Fruit fly (Drosophila melanogaster) whole organism, embryonic: ENCODE results near the gene Uba5.

Experiments
- Antp ChIP-seq: fragments of 200-800 bp; sonication (Bioruptor generic); optimal IDR thresholded peaks from 3 replicates; lab custom pipeline; 2016; ENCODE audit warnings: missing biosample characterization, missing genetic modification characterization
- BEAF-32 ChIP-seq: fragments of 200-800 bp; sonication (Bioruptor generic); optimal IDR thresholded peaks from 3 replicates; lab custom pipeline; 2017; ENCODE audit warnings: missing biosample characterization, missing genetic modification characterization, mild to moderate bottlenecking, moderate library complexity, missing genetic modification reagents
- BtbVII ChIP-seq: fragments of 200-800 bp; sonication (Bioruptor generic); optimal IDR thresholded peaks from 3 replicates; lab custom pipeline; 2017; ENCODE audit warnings: missing biosample characterization, mild to moderate bottlenecking, missing genetic modification characterization
- CG10366 ChIP-seq: fragments of 200-800 bp; sonication (Bioruptor generic); IDR thresholded peaks from 2 replicates; pipeline ENCODE4 v1.3.6; 2022; ENCODE audit warnings: missing biosample characterization, missing genetic modification characterization
- CG13287 ChIP-seq: fragments of 200-800 bp; sonication (Bioruptor generic); IDR thresholded peaks from 2 replicates; pipeline ENCODE4 v1.3.6; 2022; ENCODE audit warnings: missing biosample characterization, missing genetic modification characterization; ENCODE audit not compliant: partially characterized antibody
- CG14441 ChIP-seq: fragments of 200-800 bp; sonication (Bioruptor generic); IDR thresholded peaks from 2 replicates; pipeline ENCODE4 v1.3.6; 2022; ENCODE audit warnings: missing biosample characterization, missing genetic modification characterization
- CG15011 ChIP-seq: fragments of 200-800 bp; sonication (Bioruptor generic); optimal IDR thresholded peaks from 3 replicates; lab custom pipeline; 2018; ENCODE audit warnings: missing biosample characterization, mild to moderate bottlenecking, missing genetic modification characterization
- CG15269 ChIP-seq: fragments of 200-800 bp; sonication (Bioruptor generic); optimal IDR thresholded peaks from 2 replicates; lab custom pipeline; 2018; ENCODE audit warnings: missing biosample characterization, mild to moderate bottlenecking, missing genetic modification characterization, moderate library complexity
- CG15601 ChIP-seq: fragments of 200-800 bp; sonication (Bioruptor generic); optimal IDR thresholded peaks from 3 replicates; lab custom pipeline; 2019; ENCODE audit warnings: missing biosample characterization, mild to moderate bottlenecking, missing genetic modification characterization, moderate library complexity
- CG1602 ChIP-seq: fragments of 200-800 bp; sonication (Bioruptor generic); optimal IDR thresholded peaks from 3 replicates; lab custom pipeline; 2016; ENCODE audit warnings: missing biosample characterization, missing genetic modification characterization
- CG2116 ChIP-seq: fragments of 200-800 bp; sonication (Bioruptor generic); optimal IDR thresholded peaks from 3 replicates; lab custom pipeline; 2018; ENCODE audit warnings: missing biosample characterization, mild to moderate bottlenecking, missing genetic modification characterization
- CG3995 ChIP-seq: fragments of 200-800 bp; sonication (Bioruptor generic); optimal IDR thresholded peaks from 3 replicates; lab custom pipeline; 2016; ENCODE audit warnings: missing biosample characterization, missing genetic modification characterization
- CG42726 ChIP-seq: fragments of 200-800 bp; sonication (Bioruptor generic); IDR thresholded peaks from 2 replicates; pipeline ENCODE4 v1.3.6; 2022; ENCODE audit warnings: missing biosample characterization, missing genetic modification characterization; ENCODE audit not compliant: partially characterized antibody
- CG4282 ChIP-seq: fragments of 200-800 bp; sonication (Bioruptor generic); optimal IDR thresholded peaks from 2 replicates; lab custom pipeline; 2016; ENCODE audit warnings: missing biosample characterization, missing genetic modification characterization
- CG4360 ChIP-seq: fragments of 200-800 bp; sonication (Bioruptor generic); IDR thresholded peaks from 2 replicates; pipeline ENCODE4 v1.3.6; 2022; ENCODE audit warnings: missing biosample characterization, missing genetic modification characterization
- CG6791 ChIP-seq: fragments of 200-800 bp; sonication (Bioruptor generic); IDR thresholded peaks from 3 replicates; pipeline ENCODE4 v1.3.6; 2022; ENCODE audit warnings: missing biosample characterization, missing genetic modification characterization; ENCODE audit not compliant: partially characterized antibody
- CG7271 ChIP-seq: fragments of 200-800 bp; sonication (Bioruptor generic); optimal IDR thresholded peaks from 2 replicates; lab custom pipeline; 2018; ENCODE audit warnings: missing biosample characterization, mild to moderate bottlenecking, missing genetic modification characterization, moderate library complexity
- CG7963 ChIP-seq: fragments of 200-800 bp; sonication (Bioruptor generic); IDR thresholded peaks from 3 replicates; pipeline ENCODE4 v1.3.6; 2022; ENCODE audit warnings: missing biosample characterization, missing genetic modification characterization; ENCODE audit not compliant: partially characterized antibody
- CG8478 ChIP-seq: fragments of >200 bp; optimal IDR thresholded peaks from 2 replicates; lab custom pipeline; 2018
- CG9797 ChIP-seq: fragments of 200-800 bp; sonication (Bioruptor generic); optimal IDR thresholded peaks from 3 replicates; lab custom pipeline; 2018; ENCODE audit warnings: missing biosample characterization, mild to moderate bottlenecking, missing genetic modification characterization
- Camta ChIP-seq: fragments of 200-800 bp; sonication (Bioruptor generic); optimal IDR thresholded peaks from 2 replicates; lab custom pipeline; 2016; ENCODE audit warnings: missing biosample characterization, missing genetic modification characterization
- Dbx ChIP-seq: fragments of 200-800 bp; sonication (Bioruptor generic); IDR thresholded peaks from 3 replicates; pipeline ENCODE4 v1.3.6; 2022; ENCODE audit warnings: missing biosample characterization, missing genetic modification characterization
- Dll ChIP-seq: fragments of 200-800 bp; sonication (Bioruptor generic); IDR thresholded peaks from 4 replicates; pipeline ENCODE4 v1.3.6; 2022; ENCODE audit warnings: missing biosample characterization, missing genetic modification characterization; ENCODE audit not compliant: partially characterized antibody
- ERR ChIP-seq: fragments of 200-800 bp; sonication (Bioruptor generic); optimal IDR thresholded peaks from 2 replicates; lab custom pipeline; 2016; ENCODE audit warnings: missing biosample characterization, missing genetic modification characterization
- Kr ChIP-seq: fragments of 200-800 bp; sonication (Bioruptor generic); optimal IDR thresholded peaks from 2 replicates; lab custom pipeline; 2017; ENCODE audit warnings: missing biosample characterization, mild to moderate bottlenecking, missing genetic modification characterization
- Lhr ChIP-seq: fragments of 200-800 bp; sonication (Bioruptor generic); optimal IDR thresholded peaks from 3 replicates; lab custom pipeline; 2017; ENCODE audit warnings: mild to moderate bottlenecking, missing biosample characterization, missing genetic modification reagents, missing genetic modification characterization
- Myb ChIP-seq: fragments of 200-800 bp; sonication (Bioruptor generic); optimal IDR thresholded peaks from 2 replicates; lab custom pipeline; 2016; ENCODE audit warnings: missing biosample characterization, missing genetic modification characterization
- Oli ChIP-seq: fragments of 200-800 bp; sonication (Bioruptor generic); optimal IDR thresholded peaks from 2 replicates; lab custom pipeline; 2018; ENCODE audit warnings: missing biosample characterization, mild to moderate bottlenecking, missing genetic modification characterization, moderate library complexity
- Optix ChIP-seq: fragments of 200-800 bp; sonication (Bioruptor generic); IDR thresholded peaks from 3 replicates; pipeline ENCODE4 v1.3.6; 2022; ENCODE audit warnings: missing biosample characterization, missing genetic modification characterization
- Rfx ChIP-seq: fragments of 200-800 bp; sonication (Bioruptor generic); IDR thresholded peaks from 2 replicates; pipeline ENCODE4 v1.3.6; 2022; ENCODE audit warnings: missing biosample characterization, missing genetic modification characterization
- Sin3A ChIP-seq: fragments of >200 bp; optimal IDR thresholded peaks from 2 replicates; lab custom pipeline; 2018
- Spps ChIP-seq: fragments of 200-800 bp; sonication (Bioruptor generic); optimal IDR thresholded peaks from 2 replicates; lab custom pipeline; 2018; ENCODE audit warnings: missing biosample characterization, mild to moderate bottlenecking, missing genetic modification characterization
- YL-1 ChIP-seq: fragments of 200-800 bp; sonication (Bioruptor generic); optimal IDR thresholded peaks from 3 replicates; lab custom pipeline; 2017; ENCODE audit warnings: missing biosample characterization, mild to moderate bottlenecking, missing genetic modification characterization
- abd-A ChIP-seq: fragments of 200-800 bp; sonication (Bioruptor generic); optimal IDR thresholded peaks from 3 replicates; lab custom pipeline; 2019; ENCODE audit warnings: missing biosample characterization, mild to moderate bottlenecking, missing genetic modification characterization, moderate library complexity
- amos ChIP-seq: fragments of 200-800 bp; sonication (Bioruptor generic); IDR thresholded peaks from 2 replicates; pipeline ENCODE4 v1.3.6; 2022; ENCODE audit warnings: missing biosample characterization, missing genetic modification characterization; ENCODE audit not compliant: partially characterized antibody
- btn ChIP-seq: fragments of 200-800 bp; sonication (Bioruptor generic); optimal IDR thresholded peaks from 2 replicates; lab custom pipeline; 2016; ENCODE audit warnings: missing biosample characterization, missing genetic modification characterization
- cas ChIP-seq: fragments of 200-800 bp; sonication (Bioruptor generic); IDR thresholded peaks from 2 replicates; pipeline ENCODE4 v1.3.6; 2022; ENCODE audit warnings: missing biosample characterization, missing genetic modification characterization
- crc ChIP-seq: fragments of 200-800 bp; sonication (Bioruptor generic); optimal IDR thresholded peaks from 2 replicates; lab custom pipeline; 2016; ENCODE audit warnings: missing biosample characterization, missing genetic modification characterization
- fd102C ChIP-seq: fragments of 200-800 bp; sonication (Bioruptor generic); optimal IDR thresholded peaks from 2 replicates; lab custom pipeline; 2018; ENCODE audit warnings: missing biosample characterization, mild to moderate bottlenecking, missing genetic modification characterization, moderate library complexity
- fd96Cb ChIP-seq: fragments of 200-800 bp; sonication (Bioruptor generic); optimal IDR thresholded peaks from 2 replicates; lab custom pipeline; 2018; ENCODE audit warnings: missing biosample characterization, mild to moderate bottlenecking, missing genetic modification characterization, moderate library complexity
- gfzf ChIP-seq: fragments of 200-800 bp; sonication (Bioruptor generic); optimal IDR thresholded peaks from 2 replicates; lab custom pipeline; 2016; ENCODE audit warnings: missing biosample characterization, mild to moderate bottlenecking, missing genetic modification characterization, moderate library complexity
- ham ChIP-seq: fragments of 200-800 bp; sonication (Bioruptor generic); IDR thresholded peaks from 2 replicates; pipeline ENCODE4 v1.3.6; 2022; ENCODE audit warnings: missing biosample characterization, missing genetic modification characterization
- jumu ChIP-seq: fragments of 200-800 bp; sonication (Bioruptor generic); optimal IDR thresholded peaks from 3 replicates; lab custom pipeline; 2016; ENCODE audit warnings: missing biosample characterization, missing genetic modification characterization
- salm ChIP-seq: fragments of 200-800 bp; sonication (Bioruptor generic); optimal IDR thresholded peaks from 2 replicates; lab custom pipeline; 2018; ENCODE audit warnings: missing biosample characterization, mild to moderate bottlenecking, missing genetic modification characterization
- shn ChIP-seq: fragments of 200-800 bp; sonication (Bioruptor generic); optimal IDR thresholded peaks from 3 replicates; lab custom pipeline; 2016; ENCODE audit warnings: missing biosample characterization, missing genetic modification characterization
- slou ChIP-seq: fragments of 200-800 bp; sonication (Bioruptor generic); optimal IDR thresholded peaks from 3 replicates; lab custom pipeline; 2016; ENCODE audit warnings: missing biosample characterization, missing genetic modification characterization
- sob ChIP-seq: fragments of 200-800 bp; sonication (Bioruptor generic); IDR thresholded peaks from 2 replicates; pipeline ENCODE4 v1.3.6; 2022; ENCODE audit warnings: missing biosample characterization, missing genetic modification characterization
- sqz ChIP-seq: fragments of 200-800 bp; sonication (Bioruptor generic); optimal IDR thresholded peaks from 3 replicates; lab custom pipeline; 2018; ENCODE audit warnings: missing biosample characterization, mild to moderate bottlenecking, missing genetic modification characterization
- sr ChIP-seq: fragments of 200-800 bp; sonication (Bioruptor generic); IDR thresholded peaks from 3 replicates; pipeline ENCODE4 v1.3.6; 2022; ENCODE audit warnings: missing biosample characterization, missing genetic modification characterization
- stwl ChIP-seq: fragments of 200-800 bp; sonication (Bioruptor generic); optimal IDR thresholded peaks from 3 replicates; lab custom pipeline; 2018; ENCODE audit warnings: missing biosample characterization, mild to moderate bottlenecking, missing genetic modification characterization, moderate library complexity
- tup ChIP-seq: fragments of 200-800 bp; sonication (Bioruptor generic); optimal IDR thresholded peaks from 2 replicates; lab custom pipeline; 2016; ENCODE audit warnings: missing biosample characterization, mild to moderate bottlenecking, missing genetic modification characterization, moderate library complexity
- vnd ChIP-seq: fragments of 200-800 bp; sonication (Bioruptor generic); IDR thresholded peaks from 3 replicates; pipeline ENCODE4 v1.3.6; 2022; ENCODE audit warnings: missing biosample characterization, missing genetic modification characterization; ENCODE audit not compliant: partially characterized antibody

The Uba5 gene

DNA sequence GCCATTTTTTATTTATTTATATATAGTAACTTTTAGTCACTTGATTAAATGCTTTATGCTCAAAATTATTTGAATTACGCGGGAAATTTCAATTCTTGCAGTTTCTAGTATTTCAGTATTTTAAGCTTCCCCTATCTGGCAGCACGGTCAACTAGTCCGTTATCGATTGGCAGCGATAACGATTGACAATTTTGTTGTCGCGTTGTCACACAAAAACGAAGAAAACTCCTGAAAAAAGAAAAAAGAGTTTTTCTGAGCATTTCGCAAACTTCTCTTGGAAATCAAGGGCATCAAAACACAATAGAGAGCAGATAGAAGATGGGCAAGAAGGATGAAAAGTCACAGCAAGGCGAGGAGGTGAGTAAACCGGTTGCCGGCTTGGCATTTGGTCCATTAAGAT lies 1.8 kb downstream of the Uba5 start, which contains the start of gene Spase25 (continued):
- no peak for TF ChIP-seq Camta
- no peak for TF ChIP-seq CG15601 (tag; lab: Kevin White, UChicago)
- TF ChIP-seq gfzf (GFP tag; lab: Kevin White, UChicago) = peak; percentile 41
- no peak for TF ChIP-seq CG7963
- peak; percentile 57 for TF ChIP-seq CG9797 (GFP tag; lab: Kevin White, UChicago)
- peak; percentile 23 for TF ChIP-seq BEAF-32 (GFP tag; lab: Kevin White, UChicago)
- no peak for TF ChIP-seq Dbx (GFP tag; lab: Robert Waterston, UW)
- TF ChIP-seq Sin3A (lab: Kevin White, UChicago) = peak; percentile 2
- no peak for TF ChIP-seq sr (GFP tag; lab: Robert Waterston, UW)
- TF ChIP-seq CG10366 (GFP tag; lab: Robert Waterston, UW) = no peak
- no peak for TF ChIP-seq CG14441 (GFP tag; lab: Robert Waterston, UW)
- TF ChIP-seq CG15011 (GFP tag; lab: Kevin White, UChicago) = no peak
- no peak for TF ChIP-seq sqz
- TF ChIP-seq fd96Cb = no peak
- no peak for TF ChIP-seq ham (GFP tag; lab: Robert Waterston, UW)
- no peak for TF ChIP-seq Oli (tag; lab: Kevin White, UChicago)
- peak; percentile 46 for TF ChIP-seq CG2116 (GFP tag; lab: Kevin White, UChicago)
- TF ChIP-seq CG6791 = peak; percentile 51; the same call in 2 of the 3 replicates
- no peak for TF ChIP-seq CG42726 (GFP tag; lab: Robert Waterston, UW)
- TF ChIP-seq abd-A (tag; lab: Kevin White, UChicago) = no peak
- no peak for TF ChIP-seq Myb (GFP tag; lab: Kevin White, UChicago)
- no peak for TF ChIP-seq slou
- TF ChIP-seq Lhr (GFP tag; lab: Kevin White, UChicago) = peak; percentile 11
- TF ChIP-seq Antp (GFP tag; lab: Kevin White, UChicago) = no peak
- no peak for TF ChIP-seq sob (GFP tag; lab: Robert Waterston, UW)
- TF ChIP-seq YL-1 (GFP tag; lab: Kevin White, UChicago) = peak; percentile 48
- no peak for TF ChIP-seq ERR (GFP tag; lab: Kevin White, UChicago)
- TF ChIP-seq CG15269 (tag; lab: Kevin White, UChicago) = no peak
- TF ChIP-seq CG8478 = no peak
- peak; percentile 33; the same call in 1 of the 3 replicates for TF ChIP-seq vnd (GFP tag; lab: Robert Waterston, UW)
- no peak for TF ChIP-seq Optix (GFP tag; lab: Robert Waterston, UW)
- TF ChIP-seq Spps = no peak
- no peak for TF ChIP-seq btn (GFP tag; lab: Kevin White, UChicago)
- TF ChIP-seq shn (GFP tag; lab: Kevin White, UChicago) = no peak
- no peak for TF ChIP-seq CG4360
- TF ChIP-seq crc (GFP tag; lab: Kevin White, UChicago) = no peak
- TF ChIP-seq Kr = no peak
- no peak for TF ChIP-seq fd102C (GFP tag; lab: Kevin White, UChicago)
- TF ChIP-seq jumu (GFP tag; lab: Kevin White, UChicago) = no peak
- no peak for TF ChIP-seq Dll (GFP tag; lab: Robert Waterston, UW)
- no peak for TF ChIP-seq salm (tag; lab: Kevin White, UChicago)
- TF ChIP-seq cas (GFP tag; lab: Robert Waterston, UW) = no peak
- TF ChIP-seq CG13287 (GFP tag; lab: Robert Waterston, UW) = peak; percentile 58
- TF ChIP-seq amos (GFP tag; lab: Robert Waterston, UW) = 0 out of 2 replicates have a peak, but pooled peaks have one; percentile 10
- no peak for TF ChIP-seq tup
- TF ChIP-seq Rfx = no peak
- TF ChIP-seq CG4282 (GFP tag; lab: Kevin White, UChicago) = no peak
- no peak for TF ChIP-seq CG7271 (tag; lab: Kevin White, UChicago)
- no peak for TF ChIP-seq BtbVII
- no peak for TF ChIP-seq CG1602 (GFP tag; lab: Kevin White, UChicago)
- TF ChIP-seq stwl (tag; lab: Kevin White, UChicago) = peak; percentile 35
- TF ChIP-seq CG3995 (GFP tag; lab: Kevin White, UChicago) = no peak
